Fruit fly (Drosophila melanogaster) whole organism, embryonic: ENCODE data around the gene mRpL30.

ENCODE experiments used
- Aef1 ChIP-seq: fragments of 200-800 bp; sonication (Bioruptor generic); IDR thresholded peaks from 3 replicates; pipeline ENCODE4 v1.3.6; 2022; ENCODE audit warnings: missing biosample characterization, missing genetic modification characterization
- BEAF-32 ChIP-seq: fragments of 200-800 bp; sonication (Bioruptor generic); optimal IDR thresholded peaks from 3 replicates; lab custom pipeline; 2017; ENCODE audit warnings: missing biosample characterization, missing genetic modification characterization, mild to moderate bottlenecking, moderate library complexity, missing genetic modification reagents
- Blimp-1 ChIP-seq: fragments of 200-800 bp; sonication (Bioruptor generic); optimal IDR thresholded peaks from 3 replicates; lab custom pipeline; 2018; ENCODE audit warnings: missing biosample characterization, missing genetic modification characterization, mild to moderate bottlenecking, moderate library complexity, missing genetic modification reagents
- CG10543 ChIP-seq: fragments of 200-800 bp; sonication (Bioruptor generic); optimal IDR thresholded peaks from 3 replicates; lab custom pipeline; 2017; ENCODE audit warnings: missing biosample characterization, mild to moderate bottlenecking, missing genetic modification characterization, moderate library complexity
- CG11504 ChIP-seq: fragments of 200-800 bp; sonication (Bioruptor generic); optimal IDR thresholded peaks from 3 replicates; lab custom pipeline; 2019; ENCODE audit warnings: missing biosample characterization, mild to moderate bottlenecking, missing genetic modification characterization, moderate library complexity
- CG12659 ChIP-seq: fragments of 200-800 bp; sonication (Bioruptor generic); optimal IDR thresholded peaks from 3 replicates; lab custom pipeline; 2017; ENCODE audit warnings: mild to moderate bottlenecking, missing biosample characterization, missing genetic modification reagents, missing genetic modification characterization
- CG13296 ChIP-seq: fragments of 200-800 bp; sonication (Bioruptor generic); optimal IDR thresholded peaks from 3 replicates; lab custom pipeline; 2018; ENCODE audit warnings: missing biosample characterization, mild to moderate bottlenecking, missing genetic modification characterization
- CG15514 ChIP-seq: fragments of 200-800 bp; sonication (Bioruptor generic); optimal IDR thresholded peaks from 3 replicates; lab custom pipeline; 2017; ENCODE audit warnings: missing biosample characterization, missing genetic modification characterization, mild to moderate bottlenecking, moderate library complexity, missing genetic modification reagents
- CG1602 ChIP-seq: fragments of 200-800 bp; sonication (Bioruptor generic); optimal IDR thresholded peaks from 3 replicates; lab custom pipeline; 2016; ENCODE audit warnings: missing biosample characterization, missing genetic modification characterization
- CG1603 ChIP-seq: fragments of 200-800 bp; sonication (Bioruptor generic); optimal IDR thresholded peaks from 2 replicates; lab custom pipeline; 2019; ENCODE audit warnings: missing biosample characterization, mild to moderate bottlenecking, missing genetic modification characterization, moderate library complexity
- CG18599 ChIP-seq: fragments of 200-800 bp; sonication (Bioruptor generic); optimal IDR thresholded peaks from 3 replicates; lab custom pipeline; 2017; ENCODE audit warnings: missing biosample characterization, missing genetic modification characterization, mild to moderate bottlenecking, moderate library complexity, missing genetic modification reagents
- CG2120 ChIP-seq: fragments of 200-800 bp; sonication (Bioruptor generic); optimal IDR thresholded peaks from 3 replicates; lab custom pipeline; 2016; ENCODE audit warnings: missing biosample characterization, missing genetic modification characterization
- CG2129 ChIP-seq: fragments of 200-800 bp; sonication (Bioruptor generic); IDR thresholded peaks from 2 replicates; pipeline ENCODE4 v1.3.6; 2022; ENCODE audit warnings: missing biosample characterization, missing genetic modification characterization; ENCODE audit not compliant: partially characterized antibody
- CG2678 ChIP-seq: fragments of 200-800 bp; sonication (Bioruptor generic); optimal IDR thresholded peaks from 3 replicates; lab custom pipeline; 2019; ENCODE audit warnings: missing biosample characterization, mild to moderate bottlenecking, missing genetic modification characterization, moderate library complexity
- CG31365 ChIP-seq: fragments of 200-800 bp; sonication (Bioruptor generic); optimal IDR thresholded peaks from 2 replicates; lab custom pipeline; 2018; ENCODE audit warnings: missing biosample characterization, mild to moderate bottlenecking, missing genetic modification characterization
- CG32532 ChIP-seq: fragments of 200-800 bp; sonication (Bioruptor generic); IDR thresholded peaks from 2 replicates; pipeline ENCODE4 v1.3.6; 2022; ENCODE audit warnings: missing biosample characterization, missing genetic modification characterization
- CG34422 ChIP-seq: fragments of 200-800 bp; sonication (Bioruptor generic); IDR thresholded peaks from 3 replicates; pipeline ENCODE4 v1.3.6; 2022; ENCODE audit warnings: missing biosample characterization, missing genetic modification characterization
- CG4854 ChIP-seq: fragments of 200-800 bp; sonication (Bioruptor generic); optimal IDR thresholded peaks from 2 replicates; lab custom pipeline; 2016; ENCODE audit warnings: missing biosample characterization, missing genetic modification characterization, inconsistent platforms
- CG7271 ChIP-seq: fragments of 200-800 bp; sonication (Bioruptor generic); optimal IDR thresholded peaks from 2 replicates; lab custom pipeline; 2018; ENCODE audit warnings: missing biosample characterization, mild to moderate bottlenecking, missing genetic modification characterization, moderate library complexity
- CG8290 ChIP-seq, 3 experiments: fragments of 200-800 bp; sonication (Bioruptor generic); optimal IDR thresholded peaks; 2 replicates each; lab custom pipeline; 2016 to 2019; ENCODE audit warnings: missing biosample characterization in 3 of 3, missing genetic modification characterization in 3 of 3, mild to moderate bottlenecking in 2 of 3, moderate library complexity in 1 of 3
- CG9609 ChIP-seq: fragments of 200-800 bp; sonication (Bioruptor generic); optimal IDR thresholded peaks from 3 replicates; lab custom pipeline; 2016; ENCODE audit warnings: missing biosample characterization, missing genetic modification characterization
- CG9817 ChIP-seq: fragments of 200-800 bp; sonication (Bioruptor generic); optimal IDR thresholded peaks from 2 replicates; lab custom pipeline; 2018; ENCODE audit warnings: missing biosample characterization, mild to moderate bottlenecking, missing genetic modification characterization, moderate library complexity
- Dll ChIP-seq: fragments of 200-800 bp; sonication (Bioruptor generic); IDR thresholded peaks from 4 replicates; pipeline ENCODE4 v1.3.6; 2022; ENCODE audit warnings: missing biosample characterization, missing genetic modification characterization; ENCODE audit not compliant: partially characterized antibody
- H15 ChIP-seq: fragments of 200-800 bp; sonication (Bioruptor generic); IDR thresholded peaks from 3 replicates; pipeline ENCODE4 v1.3.6; 2022; ENCODE audit warnings: missing biosample characterization, missing genetic modification characterization
- Hr51 ChIP-seq, 2 experiments: fragments of 200-800 bp; sonication (Bioruptor generic); optimal IDR thresholded peaks; 2 replicates in 1 of 2; 3 replicates in 1 of 2; lab custom pipeline; 2016 to 2018; ENCODE audit warnings: missing biosample characterization in 2 of 2, missing genetic modification characterization in 2 of 2, mild to moderate bottlenecking in 1 of 2, moderate library complexity in 1 of 2
- Mad ChIP-seq: fragments of 200-800 bp; sonication (Bioruptor generic); optimal IDR thresholded peaks from 2 replicates; lab custom pipeline; 2016; ENCODE audit warnings: missing biosample characterization, missing genetic modification characterization
- Max ChIP-seq: fragments of 200-800 bp; sonication (Bioruptor generic); optimal IDR thresholded peaks from 2 replicates; lab custom pipeline; 2016; ENCODE audit warnings: missing biosample characterization, mild to moderate bottlenecking, missing genetic modification characterization
- Med ChIP-seq: fragments of 200-800 bp; sonication (Bioruptor generic); peaks from one replicate; lab custom pipeline; 2016; ENCODE audit warnings: missing biosample characterization, missing genetic modification characterization, mild to moderate bottlenecking, inconsistent platforms, moderate library complexity
- Rx ChIP-seq: fragments of 200-800 bp; sonication (Bioruptor generic); IDR thresholded peaks from 2 replicates; pipeline ENCODE4 v1.3.6; 2022; ENCODE audit warnings: missing biosample characterization, missing genetic modification characterization
- Sox102F ChIP-seq: fragments of 200-800 bp; sonication (Bioruptor generic); optimal IDR thresholded peaks from 2 replicates; lab custom pipeline; 2018; ENCODE audit warnings: missing biosample characterization, mild to moderate bottlenecking, missing genetic modification characterization, moderate library complexity
- Xbp1 ChIP-seq: fragments of 200-800 bp; sonication (Bioruptor generic); optimal IDR thresholded peaks from 3 replicates; lab custom pipeline; 2016; ENCODE audit warnings: missing biosample characterization, mild to moderate bottlenecking, missing genetic modification characterization
- bsh ChIP-seq, 2 experiments: fragments of 200-800 bp; sonication (Bioruptor generic); optimal IDR thresholded peaks; 2 replicates each; lab custom pipeline; 2017 to 2018; ENCODE audit warnings: mild to moderate bottlenecking in 2 of 2, missing biosample characterization in 2 of 2, missing genetic modification characterization in 2 of 2, moderate library complexity in 1 of 2
- cato ChIP-seq: fragments of 200-800 bp; sonication (Bioruptor generic); optimal IDR thresholded peaks from 2 replicates; lab custom pipeline; 2016; ENCODE audit warnings: missing biosample characterization, missing genetic modification characterization, borderline replicate concordance
- dm ChIP-seq: fragments of 200-800 bp; sonication (Bioruptor generic); optimal IDR thresholded peaks from 3 replicates; lab custom pipeline; 2016; ENCODE audit warnings: missing biosample characterization, missing genetic modification characterization
- dysf ChIP-seq: fragments of 200-800 bp; sonication (Bioruptor generic); IDR thresholded peaks from 3 replicates; pipeline ENCODE4 v1.3.6; 2022; ENCODE audit warnings: missing biosample characterization, missing genetic modification characterization
- eyg ChIP-seq: fragments of 200-800 bp; sonication (Bioruptor generic); optimal IDR thresholded peaks from 3 replicates; lab custom pipeline; 2016; ENCODE audit warnings: missing biosample characterization, missing genetic modification characterization
- grau ChIP-seq: fragments of 200-800 bp; optimal IDR thresholded peaks from 3 replicates; lab custom pipeline; 2019; ENCODE audit warnings: missing biosample characterization, mild to moderate bottlenecking, missing genetic modification characterization, moderate library complexity
- grn ChIP-seq: fragments of 200-800 bp; sonication (Bioruptor generic); optimal IDR thresholded peaks from 3 replicates; lab custom pipeline; 2017; ENCODE audit warnings: missing biosample characterization, missing genetic modification characterization
- ken ChIP-seq: fragments of 200-800 bp; sonication (Bioruptor generic); IDR thresholded peaks from 3 replicates; pipeline ENCODE4 v1.3.6; 2022; ENCODE audit warnings: missing biosample characterization, missing genetic modification characterization
- lab ChIP-seq: fragments of 200-800 bp; sonication (Bioruptor generic); optimal IDR thresholded peaks from 3 replicates; lab custom pipeline; 2017; ENCODE audit warnings: missing biosample characterization, missing genetic modification characterization, mild to moderate bottlenecking, moderate library complexity, missing genetic modification reagents
- lilli ChIP-seq: fragments of 200-800 bp; sonication (Bioruptor generic); optimal IDR thresholded peaks from 3 replicates; lab custom pipeline; 2016; ENCODE audit warnings: missing biosample characterization, missing genetic modification characterization
- mam ChIP-seq: fragments of 200-800 bp; sonication (Bioruptor generic); optimal IDR thresholded peaks from 3 replicates; lab custom pipeline; 2016; ENCODE audit warnings: missing biosample characterization, missing genetic modification characterization
- pfk ChIP-seq: fragments of 200-800 bp; sonication (Bioruptor generic); optimal IDR thresholded peaks from 2 replicates; lab custom pipeline; 2018; ENCODE audit warnings: missing biosample characterization, mild to moderate bottlenecking, missing genetic modification characterization, moderate library complexity
- ro ChIP-seq: fragments of 200-800 bp; sonication (Bioruptor generic); IDR thresholded peaks from 2 replicates; pipeline ENCODE4 v1.3.6; 2022; ENCODE audit warnings: missing biosample characterization, missing genetic modification characterization
- row ChIP-seq: fragments of 200-800 bp; sonication (Bioruptor generic); IDR thresholded peaks from 3 replicates; pipeline ENCODE4 v1.3.6; 2022; ENCODE audit warnings: missing biosample characterization, missing genetic modification characterization
- scrt ChIP-seq: fragments of 200-800 bp; sonication (Bioruptor generic); optimal IDR thresholded peaks from 2 replicates; lab custom pipeline; 2018; ENCODE audit warnings: missing biosample characterization, mild to moderate bottlenecking, missing genetic modification characterization, moderate library complexity
- ssp ChIP-seq: fragments of 200-800 bp; sonication (Bioruptor generic); IDR thresholded peaks from 2 replicates; pipeline ENCODE4 v1.3.6; 2022; ENCODE audit warnings: missing biosample characterization, missing genetic modification characterization

The mRpL30 gene

dm6 chrX:4692963-4693362 lies 45.3 kb downstream of the mRpL30 start (continued):
- peak; percentile 15 for TF ChIP-seq CG11504
- no peak for TF ChIP-seq Dll
- TF ChIP-seq CG7271 = no peak
- TF ChIP-seq cato (GFP tag; lab: Kevin White, UChicago) = no peak
- TF ChIP-seq CG9817 = no peak
- no peak for TF ChIP-seq BEAF-32
- TF ChIP-seq lab (GFP tag; lab: Kevin White, UChicago) = peak; percentile 32
- TF ChIP-seq CG4854 (GFP tag; lab: Kevin White, UChicago) = no peak
- no peak for TF ChIP-seq CG9609 (GFP tag; lab: Kevin White, UChicago)
- TF ChIP-seq pfk = no peak
- no peak for TF ChIP-seq ro (GFP tag; lab: Robert Waterston, UW)
- peak; percentile 18; the same call in 1 of the 2 replicates for TF ChIP-seq CG32532 (GFP tag; lab: Robert Waterston, UW)
- TF ChIP-seq bsh (GFP tag; optimal IDR thresholded peaks at IDR 0.05; lab: Kevin White, UChicago) = peak in 1 of 2 experiments; percentile 10
- peak; percentile 38; the same call in 1 of the 3 replicates for TF ChIP-seq dysf (GFP tag; lab: Robert Waterston, UW)
- peak; percentile 10 for TF ChIP-seq mam (GFP tag; lab: Kevin White, UChicago)
- no peak for TF ChIP-seq CG13296 (GFP tag; lab: Kevin White, UChicago)
- TF ChIP-seq CG34422 = 0 out of 3 replicates have a peak, but pooled peaks have one; percentile 24
- peak; percentile 41 for TF ChIP-seq CG18599
- TF ChIP-seq CG12659 (GFP tag; lab: Kevin White, UChicago) = no peak
- peak; percentile 30 for TF ChIP-seq CG2120 (GFP tag; lab: Kevin White, UChicago)
- TF ChIP-seq Aef1 = no peak
- TF ChIP-seq ssp (GFP tag; lab: Robert Waterston, UW) = no peak
- TF ChIP-seq dm (GFP tag; lab: Kevin White, UChicago) = no peak
- peak; percentile 12 for TF ChIP-seq grau
- TF ChIP-seq Blimp-1 = no peak
- TF ChIP-seq CG2129 (GFP tag; lab: Robert Waterston, UW) = no peak
- TF ChIP-seq CG1603 (tag; lab: Kevin White, UChicago) = peak; percentile 36
- no peak for TF ChIP-seq CG31365 (tag; lab: Kevin White, UChicago)
- TF ChIP-seq CG15514 (GFP tag; lab: Kevin White, UChicago) = peak; percentile 5
- TF ChIP-seq Xbp1 (GFP tag; lab: Kevin White, UChicago) = peak; percentile 15
- no peak for TF ChIP-seq eyg (GFP tag; lab: Kevin White, UChicago)
- TF ChIP-seq Mad (GFP tag; lab: Kevin White, UChicago) = no peak
- TF ChIP-seq Max (GFP tag; lab: Kevin White, UChicago) = no peak
- no peak for TF ChIP-seq H15 (GFP tag; lab: Robert Waterston, UW)
- TF ChIP-seq grn (GFP tag; lab: Kevin White, UChicago) = no peak
- TF ChIP-seq scrt = no peak
- TF ChIP-seq Hr51 (GFP tag; optimal IDR thresholded peaks at IDR 0.05; lab: Kevin White, UChicago) = no peak
- TF ChIP-seq Sox102F (GFP tag; lab: Kevin White, UChicago) = peak; percentile 5
- peak; percentile 4 for TF ChIP-seq lilli
- TF ChIP-seq row = peak; percentile 38
- TF ChIP-seq Rx = no peak
- no peak for TF ChIP-seq CG8290 (GFP tag; optimal IDR thresholded peaks at IDR 0.05; lab: Kevin White, UChicago)
- peak in 1 of 2 experiments; percentile 33 for TF ChIP-seq CG8290 (tag; optimal IDR thresholded peaks at IDR 0.05; lab: Kevin White, UChicago)
- no peak for TF ChIP-seq CG10543 (GFP tag; lab: Kevin White, UChicago)
- no peak for TF ChIP-seq ken (GFP tag; lab: Robert Waterston, UW)
- TF ChIP-seq Med (GFP tag; lab: Kevin White, UChicago) = peak; percentile 64
- peak; percentile 6 for TF ChIP-seq CG2678
- no peak for TF ChIP-seq CG1602 (GFP tag; lab: Kevin White, UChicago)
